Worm (Caenorhabditis elegans): Measurements from ENCODE around the gene ZK688.9.

Gene ZK688.9

ce11 chrIII:7891573-7892306, 8.9 kb upstream of the ZK688.9 start, which contains the start of the genes ZK688.5 and fahd-1 (continued):
- TF ChIP-seq nhr-11 (tag; optimal IDR thresholded peaks at IDR 0.05) (no peak), elt-2 (tag; optimal IDR thresholded peaks at IDR 0.05) (peak; percentile 65), syd-9 (tag; optimal IDR thresholded peaks at IDR 0.05) (peak; percentile 16), ceh-2 (tag; optimal IDR thresholded peaks at IDR 0.05) (peak; percentile 31)

ce11 chrIII:7889036-7889435, 6.2 kb upstream of the ZK688.9 start:
- TF ChIP-seq dve-1 (tag; optimal IDR thresholded peaks at IDR 0.05) (no peak), ceh-48 (tag; optimal IDR thresholded peaks at IDR 0.05) (no peak), pha-2 (tag; optimal IDR thresholded peaks at IDR 0.05) (no peak), elt-4 (tag; optimal IDR thresholded peaks at IDR 0.05) (no peak), unc-55 (GFP tag; optimal IDR thresholded peaks at IDR 0.05) (no peak), ceh-9 (tag; optimal IDR thresholded peaks at IDR 0.05) (no peak), lin-11 (tag; optimal IDR thresholded peaks at IDR 0.05) (no peak), pax-1 (tag; optimal IDR thresholded peaks at IDR 0.05) (no peak), mec-3 (tag; optimal IDR thresholded peaks at IDR 0.05; ENCODE audit: borderline replicate concordance) (no peak)

- TF ChIP-seq ref-2 (tag; optimal IDR thresholded peaks at IDR 0.05) (no peak), dve-1 (tag; optimal IDR thresholded peaks at IDR 0.05) (no peak), hlh-8 (tag; optimal IDR thresholded peaks at IDR 0.05) (no peak), ets-4 (tag; optimal IDR thresholded peaks at IDR 0.05) (no peak), ceh-19 (GFP tag; optimal IDR thresholded peaks at IDR 0.05) (no peak), fkh-10 (GFP tag; optimal IDR thresholded peaks at IDR 0.05) (no peak), pag-3 (tag; optimal IDR thresholded peaks at IDR 0.05; ENCODE audit: borderline replicate concordance) (no peak), hlh-15 (tag; optimal IDR thresholded peaks at IDR 0.05) (no peak), sdc-2 (tag; optimal IDR thresholded peaks at IDR 0.05) (no peak), unc-42 (tag; optimal IDR thresholded peaks at IDR 0.05) (no peak), pha-2 (tag; optimal IDR thresholded peaks at IDR 0.05) (no peak), eyg-1 (tag; optimal IDR thresholded peaks at IDR 0.05) (no peak), C08G9.2 (tag; optimal IDR thresholded peaks at IDR 0.05) (no peak)
Measured at ce11 chrIII:7884863-7885262, 2.1 kb upstream of the ZK688.9 start, which contains the start of gene ZK688.11. ZK688.11 (minus strand) TSS chrIII:7884963.

- TF ChIP-seq pros-1 (tag; optimal IDR thresholded peaks at IDR 0.05), result no peak
- TF ChIP-seq hlh-13 (GFP tag; optimal IDR thresholded peaks at IDR 0.05), result no peak
- TF ChIP-seq ceh-18 (tag; optimal IDR thresholded peaks at IDR 0.05), result peak; percentile 75
- TF ChIP-seq ceh-19 (GFP tag; optimal IDR thresholded peaks at IDR 0.05), result no peak
- TF ChIP-seq gmeb-2 (tag; optimal IDR thresholded peaks at IDR 0.05), result no peak
- TF ChIP-seq rnt-1 (tag; optimal IDR thresholded peaks at IDR 0.05), result peak; percentile 46
- peak; percentile 72 for TF ChIP-seq unc-55 (GFP tag; optimal IDR thresholded peaks at IDR 0.05)
- no peak for TF ChIP-seq dve-1 (tag; optimal IDR thresholded peaks at IDR 0.05)
- TF ChIP-seq ztf-16 (tag; optimal IDR thresholded peaks at IDR 0.05), result no peak
- TF ChIP-seq lim-6 (tag; optimal IDR thresholded peaks at IDR 0.05), result no peak
- no peak for TF ChIP-seq madf-2 (tag; optimal IDR thresholded peaks at IDR 0.05)
- no peak for TF ChIP-seq npax-4 (tag; optimal IDR thresholded peaks at IDR 0.05)
- no peak for TF ChIP-seq Y22D7AL.16 (tag; optimal IDR thresholded peaks at IDR 0.05)
Measured at ce11 chrIII:7880132-7880715, 2.6 kb downstream of the ZK688.9 start.

ce11 chrIII:7878852-7879329, 3.9 kb downstream of the ZK688.9 start, which contains the start of gene sup-18:
sup-18 (minus strand) TSS chrIII:7878902.
- TF ChIP-seq hlh-6 (tag; optimal IDR thresholded peaks at IDR 0.05), result no peak
- no peak for TF ChIP-seq unc-55 (GFP tag; optimal IDR thresholded peaks at IDR 0.05)
- TF ChIP-seq Y22D7AL.16 (tag; optimal IDR thresholded peaks at IDR 0.05), result no peak
- no peak for TF ChIP-seq C38D4.7 (GFP tag; optimal IDR thresholded peaks at IDR 0.05)
- TF ChIP-seq hlh-15 (tag; optimal IDR thresholded peaks at IDR 0.05), result no peak
- no peak for TF ChIP-seq nhr-11 (tag; optimal IDR thresholded peaks at IDR 0.05)
- TF ChIP-seq ceh-48 (tag; optimal IDR thresholded peaks at IDR 0.05), result no peak
- TF ChIP-seq hlh-13 (GFP tag; optimal IDR thresholded peaks at IDR 0.05), result no peak
- no peak for TF ChIP-seq ttx-3 (tag; optimal IDR thresholded peaks at IDR 0.05)
- no peak for TF ChIP-seq gmeb-2 (tag; optimal IDR thresholded peaks at IDR 0.05)
- no peak for TF ChIP-seq hlh-30 (tag; optimal IDR thresholded peaks at IDR 0.05; ENCODE audit: insufficient read depth)
- TF ChIP-seq che-1 (tag; optimal IDR thresholded peaks at IDR 0.05), result no peak
- TF ChIP-seq hlh-8 (tag; optimal IDR thresholded peaks at IDR 0.05), result no peak
- TF ChIP-seq syd-9 (tag; optimal IDR thresholded peaks at IDR 0.05), result no peak
- TF ChIP-seq ets-4 (tag; optimal IDR thresholded peaks at IDR 0.05), result no peak
- no peak for TF ChIP-seq tbx-2 (tag; optimal IDR thresholded peaks at IDR 0.05)
- TF ChIP-seq tbx-7 (tag; optimal IDR thresholded peaks at IDR 0.05), result no peak
- TF ChIP-seq rnt-1 (tag; optimal IDR thresholded peaks at IDR 0.05), result no peak

Measured in whole organism, late embryonic.